Fruit fly (Drosophila melanogaster) whole organism, prepupa: Measurements from ENCODE around the gene if.

Experiments used
- Blimp-1 ChIP-seq: fragments of 200-800 bp; sonication (Bioruptor generic); optimal IDR thresholded peaks from 3 replicates; lab custom pipeline; 2017; ENCODE audit warnings: missing biosample characterization, missing genetic modification characterization, mild to moderate bottlenecking, moderate library complexity, missing genetic modification reagents
- CG11294 ChIP-seq: fragments of 200-800 bp; sonication (Bioruptor generic); IDR thresholded peaks from 2 replicates; pipeline ENCODE4 v1.3.6; 2022; ENCODE audit warnings: missing biosample characterization, missing genetic modification characterization
- CG11762 ChIP-seq: fragments of 200-800 bp; sonication (Bioruptor generic); optimal IDR thresholded peaks from 3 replicates; lab custom pipeline; 2016; ENCODE audit warnings: missing biosample characterization, missing genetic modification characterization; ENCODE audit not compliant: insufficient read depth
- CG11902 ChIP-seq: fragments of 200-800 bp; sonication (Bioruptor generic); optimal IDR thresholded peaks from 3 replicates; lab custom pipeline; 2016; ENCODE audit warnings: missing biosample characterization, missing genetic modification characterization
- CG15336 ChIP-seq: fragments of 200-800 bp; sonication (Bioruptor generic); IDR thresholded peaks from 2 replicates; pipeline ENCODE4 v1.3.6; 2022; ENCODE audit warnings: missing biosample characterization, missing genetic modification characterization
- CG16779 ChIP-seq: fragments of 200-800 bp; sonication (Bioruptor generic); optimal IDR thresholded peaks from 3 replicates; lab custom pipeline; 2017; ENCODE audit warnings: missing biosample characterization, mild to moderate bottlenecking, missing genetic modification characterization
- CG34406 ChIP-seq: fragments of 200-800 bp; sonication (Bioruptor generic); optimal IDR thresholded peaks from 3 replicates; lab custom pipeline; 2016; ENCODE audit warnings: missing biosample characterization, missing genetic modification characterization
- CG3919 ChIP-seq: fragments of 200-800 bp; sonication (Bioruptor generic); optimal IDR thresholded peaks from 3 replicates; lab custom pipeline; 2016; ENCODE audit warnings: missing biosample characterization, missing genetic modification characterization
- CG4318 ChIP-seq: fragments of 200-800 bp; sonication (Bioruptor generic); optimal IDR thresholded peaks from 3 replicates; lab custom pipeline; 2017; ENCODE audit warnings: missing biosample characterization, mild to moderate bottlenecking, missing genetic modification characterization
- CG6276 ChIP-seq: fragments of 200-800 bp; sonication (Bioruptor generic); optimal IDR thresholded peaks from 2 replicates; lab custom pipeline; 2017; ENCODE audit warnings: missing biosample characterization, mild to moderate bottlenecking, missing genetic modification characterization
- CG6792 ChIP-seq: fragments of 200-800 bp; sonication (Bioruptor generic); optimal IDR thresholded peaks from 3 replicates; lab custom pipeline; 2016; ENCODE audit warnings: missing biosample characterization, missing genetic modification characterization
- CG6808 ChIP-seq: fragments of 200-800 bp; sonication (Bioruptor generic); optimal IDR thresholded peaks from 3 replicates; lab custom pipeline; 2017; ENCODE audit warnings: missing biosample characterization, missing genetic modification characterization, mild to moderate bottlenecking, moderate library complexity, missing genetic modification reagents
- CG8319 ChIP-seq: fragments of 200-800 bp; sonication (Bioruptor generic); optimal IDR thresholded peaks from 3 replicates; lab custom pipeline; 2016; ENCODE audit warnings: missing biosample characterization, missing genetic modification characterization
- CG8632 ChIP-seq: fragments of 200-800 bp; sonication (Bioruptor generic); optimal IDR thresholded peaks from 3 replicates; lab custom pipeline; 2016; ENCODE audit warnings: missing biosample characterization, missing genetic modification characterization
- Eip75B ChIP-seq: fragments of 200-800 bp; sonication (Bioruptor generic); optimal IDR thresholded peaks from 3 replicates; lab custom pipeline; 2016; ENCODE audit warnings: missing biosample characterization, missing genetic modification characterization
- Eip78C ChIP-seq: fragments of 200-800 bp; sonication (Bioruptor generic); peaks from one replicate; lab custom pipeline; 2016; ENCODE audit warnings: missing biosample characterization, missing genetic modification characterization
- Eip93F ChIP-seq: fragments of 200-800 bp; sonication (Bioruptor generic); optimal IDR thresholded peaks from 2 replicates; lab custom pipeline; 2016; ENCODE audit warnings: missing biosample characterization, mild to moderate bottlenecking, missing genetic modification characterization
- Ets96B ChIP-seq: fragments of 200-800 bp; optimal IDR thresholded peaks from 2 replicates; lab custom pipeline; 2019; ENCODE audit warnings: missing biosample characterization, mild to moderate bottlenecking, missing genetic modification characterization, moderate library complexity
- Hr38 ChIP-seq: sonication (Bioruptor generic); optimal IDR thresholded peaks from 2 replicates; lab custom pipeline; 2016; ENCODE audit warnings: missing biosample characterization, missing genetic modification characterization
- Hr39 ChIP-seq: fragments of 200-800 bp; sonication (Bioruptor generic); optimal IDR thresholded peaks from 2 replicates; lab custom pipeline; 2016; ENCODE audit warnings: missing biosample characterization, missing genetic modification characterization
- Met ChIP-seq: fragments of 200-800 bp; sonication (Bioruptor generic); optimal IDR thresholded peaks from 3 replicates; lab custom pipeline; 2016; ENCODE audit warnings: missing biosample characterization, missing genetic modification characterization
- OdsH ChIP-seq: fragments of 200-800 bp; sonication (Bioruptor generic); optimal IDR thresholded peaks from 3 replicates; lab custom pipeline; 2016; ENCODE audit warnings: missing biosample characterization, missing genetic modification characterization
- Sox102F ChIP-seq: fragments of 200-800 bp; sonication (Bioruptor generic); optimal IDR thresholded peaks from 2 replicates; lab custom pipeline; 2016; ENCODE audit warnings: missing biosample characterization, mild to moderate bottlenecking, missing genetic modification characterization
- Sox14 ChIP-seq: fragments of 200-800 bp; sonication (Bioruptor generic); optimal IDR thresholded peaks from 3 replicates; lab custom pipeline; 2016; ENCODE audit warnings: missing biosample characterization, missing genetic modification characterization
- achi ChIP-seq: fragments of 200-800 bp; sonication (Bioruptor generic); optimal IDR thresholded peaks from 3 replicates; lab custom pipeline; 2016; ENCODE audit warnings: missing biosample characterization, missing genetic modification characterization
- dsx ChIP-seq: fragments of 200-800 bp; optimal IDR thresholded peaks from 3 replicates; lab custom pipeline; 2019; ENCODE audit warnings: missing biosample characterization, mild to moderate bottlenecking, missing genetic modification characterization, moderate library complexity; ENCODE audit not compliant: poor library complexity, severe bottlenecking
- eg ChIP-seq: fragments of 200-800 bp; sonication (Bioruptor generic); IDR thresholded peaks from 3 replicates; pipeline ENCODE4 v1.3.6; 2022; ENCODE audit warnings: missing biosample characterization, missing genetic modification characterization
- esn ChIP-seq: fragments of 200-800 bp; sonication (Bioruptor generic); optimal IDR thresholded peaks from 2 replicates; lab custom pipeline; 2016; ENCODE audit warnings: missing biosample characterization, mild to moderate bottlenecking, missing genetic modification characterization, moderate library complexity
- fd85E ChIP-seq: fragments of 200-800 bp; sonication (Bioruptor generic); optimal IDR thresholded peaks from 3 replicates; lab custom pipeline; 2016; ENCODE audit warnings: missing biosample characterization, missing genetic modification characterization
- fkh ChIP-seq: fragments of 200-800 bp; sonication (Bioruptor generic); optimal IDR thresholded peaks from 3 replicates; lab custom pipeline; 2017; ENCODE audit warnings: missing biosample characterization, mild to moderate bottlenecking, missing genetic modification characterization, moderate library complexity
- lz ChIP-seq: fragments of 200-800 bp; sonication (Bioruptor generic); optimal IDR thresholded peaks from 3 replicates; lab custom pipeline; 2016; ENCODE audit warnings: missing biosample characterization, missing genetic modification characterization
- net ChIP-seq: fragments of 200-800 bp; sonication (Bioruptor generic); optimal IDR thresholded peaks from 3 replicates; lab custom pipeline; 2016; ENCODE audit warnings: missing biosample characterization, missing genetic modification characterization
- salr ChIP-seq, 2 experiments: fragments of 200-800 bp; sonication (Bioruptor generic); optimal IDR thresholded peaks; 3 replicates each; lab custom pipeline; 2016 to 2018; ENCODE audit warnings: missing biosample characterization in 2 of 2, missing genetic modification characterization in 2 of 2, mild to moderate bottlenecking in 1 of 2
- ss ChIP-seq, 2 experiments: fragments of 200-800 bp; sonication (Bioruptor generic); optimal IDR thresholded peaks; 2 replicates in 1 of 2; 3 replicates in 1 of 2; lab custom pipeline; 2017 to 2018; ENCODE audit warnings: mild to moderate bottlenecking in 2 of 2, missing biosample characterization in 2 of 2, missing genetic modification characterization in 2 of 2, moderate library complexity in 1 of 2
- svp ChIP-seq: fragments of 200-800 bp; sonication (Bioruptor generic); peaks from one replicate; lab custom pipeline; 2016; ENCODE audit warnings: missing biosample characterization, missing genetic modification characterization
- topi ChIP-seq: fragments of 200-800 bp; sonication (Bioruptor generic); optimal IDR thresholded peaks from 3 replicates; lab custom pipeline; 2016; ENCODE audit warnings: missing biosample characterization, missing genetic modification characterization
- vri ChIP-seq: fragments of 200-800 bp; sonication (Bioruptor generic); optimal IDR thresholded peaks from 3 replicates; lab custom pipeline; 2016; ENCODE audit warnings: missing biosample characterization, mild to moderate bottlenecking, missing genetic modification characterization

The if gene

dm6 chrX:16734647-16735046, 48.6 kb downstream of the if start, which contains the start of gene TwdlY:
TwdlY (plus strand) TSS chrX:16734947.
- no peak for TF ChIP-seq Sox102F
- no peak for TF ChIP-seq Eip75B
- no peak for TF ChIP-seq svp
- TF ChIP-seq CG6808 (GFP tag; lab: Kevin White, UChicago) = no peak
- no peak for TF ChIP-seq Blimp-1 (GFP tag; lab: Kevin White, UChicago)
- no peak for TF ChIP-seq achi (GFP tag; lab: Kevin White, UChicago)
- TF ChIP-seq CG6276 (GFP tag; lab: Kevin White, UChicago) = no peak
- no peak for TF ChIP-seq ss (GFP tag; optimal IDR thresholded peaks at IDR 0.05; lab: Kevin White, UChicago)
- no peak for TF ChIP-seq Hr38 (GFP tag; lab: Kevin White, UChicago)
- TF ChIP-seq fd85E (GFP tag; lab: Kevin White, UChicago) = no peak
- TF ChIP-seq esn (GFP tag; lab: Kevin White, UChicago) = no peak
- TF ChIP-seq Eip78C (GFP tag; lab: Kevin White, UChicago) = no peak
- TF ChIP-seq Sox14 (GFP tag; lab: Kevin White, UChicago) = no peak
- no peak for TF ChIP-seq CG4318 (GFP tag; lab: Kevin White, UChicago)
- no peak for TF ChIP-seq Ets96B (tag; lab: Kevin White, UChicago)
- TF ChIP-seq Met (GFP tag; lab: Kevin White, UChicago) = no peak
- no peak for TF ChIP-seq lz (GFP tag; lab: Kevin White, UChicago)
- TF ChIP-seq Eip93F (GFP tag; lab: Kevin White, UChicago) = no peak
- TF ChIP-seq CG8319 (GFP tag; lab: Kevin White, UChicago) = no peak

- TF ChIP-seq Blimp-1 (GFP tag; lab: Kevin White, UChicago) (no peak), CG6808 (GFP tag; lab: Kevin White, UChicago) (no peak), Hr39 (GFP tag; lab: Kevin White, UChicago) (no peak), CG11762 (GFP tag; lab: Kevin White, UChicago) (no peak), svp (no peak), Met (GFP tag; lab: Kevin White, UChicago) (no peak), CG34406 (GFP tag; lab: Kevin White, UChicago) (no peak), eg (GFP tag; lab: Robert Waterston, UW) (no peak), topi (GFP tag; lab: Kevin White, UChicago) (no peak), salr (GFP tag; optimal IDR thresholded peaks at IDR 0.05; lab: Kevin White, UChicago) (no peak), CG8632 (GFP tag; lab: Kevin White, UChicago) (no peak), fd85E (GFP tag; lab: Kevin White, UChicago) (no peak), OdsH (GFP tag; lab: Kevin White, UChicago) (no peak), vri (GFP tag; lab: Kevin White, UChicago) (no peak), CG11902 (GFP tag; lab: Kevin White, UChicago) (no peak), net (no peak), CG3919 (GFP tag; lab: Kevin White, UChicago) (no peak), CG11294 (no peak)
These were observed 50.0 kb downstream of the if start for dm6 chrX:16733244-16733643.

- TF ChIP-seq CG16779 (tag; lab: Kevin White, UChicago) = no peak
- TF ChIP-seq CG11294 = no peak
- TF ChIP-seq CG6276 (GFP tag; lab: Kevin White, UChicago) = no peak
- TF ChIP-seq CG15336 (GFP tag; lab: Robert Waterston, UW) = no peak
- TF ChIP-seq lz (GFP tag; lab: Kevin White, UChicago) = no peak
- no peak for TF ChIP-seq CG34406 (GFP tag; lab: Kevin White, UChicago)
- no peak for TF ChIP-seq Sox102F
- no peak for TF ChIP-seq CG8632 (GFP tag; lab: Kevin White, UChicago)
- no peak for TF ChIP-seq Blimp-1 (GFP tag; lab: Kevin White, UChicago)
- TF ChIP-seq CG6792 (GFP tag; lab: Kevin White, UChicago) = no peak
- TF ChIP-seq Sox14 (GFP tag; lab: Kevin White, UChicago) = no peak
These were observed 52.4 kb downstream of the if start, which contains the start of gene TwdlX for dm6 chrX:16730791-16731190. TwdlX (plus strand) TSS chrX:16731091.

- TF ChIP-seq fkh (peak; percentile 13), dsx (GFP tag; lab: Kevin White, UChicago) (no peak)
These were observed 58.7 kb downstream of the if start for dm6 chrX:16724544-16724943.
